Fruit fly (Drosophila melanogaster): Measurements from ENCODE around the gene CG1316.

The CG1316 gene

dm6 chr3L:4239442-4240322 is 44.0 kb upstream of the CG1316 start, which contains the start of gene Sqor (continued):
- TF ChIP-seq MBD-R2 (GFP tag; IDR thresholded peaks at IDR 0.05) (peak; percentile 53; the same call in 1 of the 2 replicates), sisA (GFP tag; IDR thresholded peaks at IDR 0.05) (peak; percentile 69), HHEX (GFP tag; optimal IDR thresholded peaks at IDR 0.05) (peak; percentile 82), CG33557 (GFP tag; optimal IDR thresholded peaks at IDR 0.05) (peak; percentile 2), ERR (GFP tag; optimal IDR thresholded peaks at IDR 0.05) (peak; percentile 85), slp2 (GFP tag; optimal IDR thresholded peaks at IDR 0.05) (peak; percentile 86), psq (GFP tag; optimal IDR thresholded peaks at IDR 0.05) (peak; percentile 38), CG7928 (GFP tag; optimal IDR thresholded peaks at IDR 0.05) (peak; percentile 71), CG1832 (GFP tag; optimal IDR thresholded peaks at IDR 0.05) (no peak), ranshi (GFP tag; IDR thresholded peaks at IDR 0.05) (peak; percentile 59), NK7.1 (GFP tag; optimal IDR thresholded peaks at IDR 0.05) (peak; percentile 89), Nf-YA (GFP tag; IDR thresholded peaks at IDR 0.05) (peak; percentile 75), cas (GFP tag; IDR thresholded peaks at IDR 0.05) (peak; percentile 74), NFAT (GFP tag; IDR thresholded peaks at IDR 0.05) (peak; percentile 76), ttk (GFP tag; IDR thresholded peaks at IDR 0.05) (peak; percentile 65), jigr1 (GFP tag; IDR thresholded peaks at IDR 0.05) (peak; percentile 71; the same call in 2 of the 3 replicates), Hmr (GFP tag; optimal IDR thresholded peaks at IDR 0.05) (peak; percentile 89), CG3163 (GFP tag; optimal IDR thresholded peaks at IDR 0.05) (peak; percentile 70), seq (GFP tag; IDR thresholded peaks at IDR 0.05) (peak; percentile 85), CG9437 (GFP tag; optimal IDR thresholded peaks at IDR 0.05) (peak; percentile 85), CG13424 (tag; optimal IDR thresholded peaks at IDR 0.05) (peak; percentile 92), CG31388 (GFP tag; optimal IDR thresholded peaks at IDR 0.05) (peak; percentile 10), Neu2 (GFP tag; optimal IDR thresholded peaks at IDR 0.05; ENCODE audit: borderline replicate concordance) (peak; percentile 43), YL-1 (GFP tag; optimal IDR thresholded peaks at IDR 0.05) (peak; percentile 71), CG17912 (GFP tag; optimal IDR thresholded peaks at IDR 0.05) (peak; percentile 66), sqz (GFP tag; optimal IDR thresholded peaks at IDR 0.05) (peak; percentile 74), Ets97D (GFP tag; optimal IDR thresholded peaks at IDR 0.05) (peak; percentile 20), gfzf (GFP tag; optimal IDR thresholded peaks at IDR 0.05) (peak; percentile 31), ems (GFP tag; optimal IDR thresholded peaks at IDR 0.05) (peak; percentile 91), ash1 (GFP tag; optimal IDR thresholded peaks at IDR 0.05) (peak; percentile 57), CG6765 (GFP tag; optimal IDR thresholded peaks at IDR 0.05) (peak; percentile 86), CG3726 (GFP tag; IDR thresholded peaks at IDR 0.05) (peak; percentile 76; the same call in 2 of the 3 replicates), wor (GFP tag; IDR thresholded peaks at IDR 0.05) (peak; percentile 70), cato (GFP tag; optimal IDR thresholded peaks at IDR 0.05; ENCODE audit: borderline replicate concordance) (peak; percentile 75), mld (GFP tag; IDR thresholded peaks at IDR 0.05; ENCODE audit: partially characterized antibody) (no peak), Fer3 (tag; optimal IDR thresholded peaks at IDR 0.05) (peak; percentile 87), luna (GFP tag; optimal IDR thresholded peaks at IDR 0.05) (peak; percentile 72), Hr3 (GFP tag; optimal IDR thresholded peaks at IDR 0.05) (peak; percentile 65), Taf1 (GFP tag; IDR thresholded peaks at IDR 0.05) (0 out of 2 replicates have a peak, but pooled peaks have one; percentile 35), CG31224 (GFP tag; IDR thresholded peaks at IDR 0.05) (peak; percentile 63), CG4404 (GFP tag; IDR thresholded peaks at IDR 0.05) (peak; percentile 46), twi (tag; optimal IDR thresholded peaks at IDR 0.05) (peak; percentile 33), ro (GFP tag; IDR thresholded peaks at IDR 0.05) (peak; percentile 43; the same call in 1 of the 2 replicates), org-1 (GFP tag; optimal IDR thresholded peaks at IDR 0.05) (peak; percentile 85), Tbp (GFP tag; optimal IDR thresholded peaks at IDR 0.05) (no peak), Gug (GFP tag; IDR thresholded peaks at IDR 0.05) (peak; percentile 73; the same call in 3 of the 4 replicates), cg (GFP tag; optimal IDR thresholded peaks at IDR 0.05) (peak; percentile 20), CG5180 (GFP tag; optimal IDR thresholded peaks at IDR 0.05) (peak; percentile 68), toy (GFP tag; IDR thresholded peaks at IDR 0.05) (peak; percentile 60; the same call in 1 of the 2 replicates)
